Worm (Caenorhabditis elegans) whole organism, young adult: ENCODE results near the gene C55A1.1.
A peak's percentile ranks its signal among the peaks of the same experiment; 100 is the strongest.
"Not testable (repeated sequence)": the region's sequence is repeated elsewhere in the genome, so short reads cannot be mapped to it uniquely, and the experiment has no call there.

Experiments
- B0261.1 ChIP-seq: sonication (generic microtip); optimal IDR thresholded peaks from 2 replicates; lab custom pipeline; 2016; ENCODE audit warnings: mild to moderate bottlenecking, missing genetic modification characterization, moderate library complexity, missing compliant biosample characterization
- C06A6.2 ChIP-seq: fragments of 200-800 bp; sonication (Bioruptor generic); conservative IDR thresholded peaks from 2 replicates; pipeline ENCODE4 v1.3.6; 2022; ENCODE audit warnings: missing genetic modification characterization, missing compliant biosample characterization
- F33H1.4 ChIP-seq: fragments of 200-800 bp; sonication (Bioruptor generic); IDR thresholded peaks from 2 replicates; pipeline ENCODE4 v1.3.6; 2022; ENCODE audit warnings: missing genetic modification reagents, missing genetic modification characterization, missing compliant biosample characterization
- K11D2.4 ChIP-seq: fragments of 200-800 bp; sonication (Bioruptor generic); IDR thresholded peaks from 2 replicates; pipeline ENCODE4 v1.3.6; 2022; ENCODE audit warnings: missing genetic modification reagents, missing genetic modification characterization, missing compliant biosample characterization
- Y79H2A.3 ChIP-seq: fragments of 200-800 bp; sonication (Bioruptor generic); conservative IDR thresholded peaks from 2 replicates; pipeline ENCODE4 v1.3.6; 2022; ENCODE audit warnings: missing genetic modification reagents, missing genetic modification characterization, missing compliant biosample characterization
- akir-1 ChIP-seq: fragments of 200-800 bp; sonication (Bioruptor generic); optimal IDR thresholded peaks from 2 replicates; lab custom pipeline; 2018; ENCODE audit warnings: mild to moderate bottlenecking, missing genetic modification characterization, moderate library complexity, missing compliant biosample characterization
- aptf-2 ChIP-seq: fragments of 200-800 bp; sonication (Bioruptor generic); conservative IDR thresholded peaks from 2 replicates; pipeline ENCODE4 v1.3.6; 2022; ENCODE audit warnings: missing genetic modification reagents, missing genetic modification characterization, missing compliant biosample characterization
- athp-1 ChIP-seq: sonication (generic microtip); optimal IDR thresholded peaks from 2 replicates; lab custom pipeline; 2017; ENCODE audit warnings: mild to moderate bottlenecking, missing genetic modification characterization, missing compliant biosample characterization
- attf-3 ChIP-seq: fragments of 200-800 bp; sonication (Bioruptor generic); conservative IDR thresholded peaks from 2 replicates; pipeline ENCODE4 v1.3.6; 2022; ENCODE audit warnings: missing genetic modification reagents, missing genetic modification characterization, missing compliant biosample characterization
- attf-6 ChIP-seq: fragments of 200-800 bp; sonication (Bioruptor generic); IDR thresholded peaks from 2 replicates; pipeline ENCODE4 v1.3.6; 2022; ENCODE audit warnings: missing genetic modification reagents, missing genetic modification characterization, missing compliant biosample characterization
- cebp-1 ChIP-seq, 2 experiments: fragments of 200-800 bp in 1 of 2; sonication (Bioruptor generic) in 1 of 2; sonication (generic microtip) in 1 of 2; IDR thresholded peaks in 1 of 2; optimal IDR thresholded peaks in 1 of 2; 2 replicates each; pipeline versions ENCODE4 v1.3.6 to Lab custom; 2017 to 2022; ENCODE audit warnings: missing compliant biosample characterization in 2 of 2, missing genetic modification characterization in 2 of 2, mild to moderate bottlenecking in 1 of 2, missing genetic modification reagents in 1 of 2, moderate library complexity in 1 of 2
- ceh-100 ChIP-seq: fragments of 200-800 bp; sonication (Bioruptor generic); IDR thresholded peaks from 2 replicates; pipeline ENCODE4 v1.3.6; 2022; ENCODE audit warnings: missing genetic modification reagents, missing genetic modification characterization, missing compliant biosample characterization
- ceh-91 ChIP-seq: fragments of 200-800 bp; sonication (Bioruptor generic); IDR thresholded peaks from 2 replicates; pipeline ENCODE4 v1.3.6; 2022; ENCODE audit warnings: missing genetic modification reagents, missing genetic modification characterization, missing compliant biosample characterization
- chd-7 ChIP-seq: sonication (generic microtip); optimal IDR thresholded peaks from 2 replicates; lab custom pipeline; 2016; ENCODE audit warnings: mild to moderate bottlenecking, missing genetic modification characterization, moderate library complexity, missing compliant biosample characterization
- egl-44 ChIP-seq: fragments of 200-800 bp; sonication (Bioruptor generic); IDR thresholded peaks from 2 replicates; pipeline ENCODE4 v1.3.6; 2022; ENCODE audit warnings: missing genetic modification reagents, missing genetic modification characterization, missing compliant biosample characterization
- ets-4 ChIP-seq: fragments of 200-800 bp; sonication (Bioruptor generic); optimal IDR thresholded peaks from 2 replicates; lab custom pipeline; 2018; ENCODE audit warnings: mild to moderate bottlenecking, missing genetic modification characterization, missing compliant biosample characterization
- gei-17 ChIP-seq: fragments of 200-800 bp; sonication (Bioruptor generic); optimal IDR thresholded peaks from 2 replicates; lab custom pipeline; 2018; ENCODE audit warnings: mild to moderate bottlenecking, missing genetic modification characterization, missing compliant biosample characterization
- him-1 ChIP-seq: sonication (generic microtip); optimal IDR thresholded peaks from 2 replicates; lab custom pipeline; 2016; ENCODE audit warnings: missing genotype, missing genetic modification reagents, missing genetic modification characterization, missing compliant biosample characterization
- hsf-1 ChIP-seq: fragments of 200-800 bp; sonication (Bioruptor generic); IDR thresholded peaks from 2 replicates; pipeline ENCODE4 v1.3.6; 2022; ENCODE audit warnings: missing genetic modification reagents, missing genetic modification characterization, missing compliant biosample characterization
- let-526 ChIP-seq: fragments of 200-800 bp; sonication (Bioruptor generic); IDR thresholded peaks from 2 replicates; pipeline ENCODE4 v1.3.6; 2022; ENCODE audit warnings: missing genetic modification reagents, missing genetic modification characterization, missing compliant biosample characterization
- lin-26 ChIP-seq: fragments of 200-800 bp; sonication (Bioruptor generic); IDR thresholded peaks from 2 replicates; pipeline ENCODE4 v1.3.6; 2022; ENCODE audit warnings: missing genetic modification reagents, missing genetic modification characterization, missing compliant biosample characterization
- lin-35 ChIP-seq, 3 experiments: fragments of 150-350 bp in 2 of 3; sonication (generic microtip) in 1 of 3; optimal IDR thresholded peaks; 2 replicates each; lab custom pipeline; 2014 to 2018; ENCODE audit warnings: missing biosample characterization in 3 of 3, missing genetic modification characterization in 3 of 3, missing genetic modification reagents in 3 of 3
- lin-40 ChIP-seq: sonication (generic microtip); optimal IDR thresholded peaks from 2 replicates; lab custom pipeline; 2016; ENCODE audit warnings: missing genetic modification characterization, mild to moderate bottlenecking, missing compliant biosample characterization, missing genotype, missing genetic modification reagents
- lir-1 ChIP-seq: fragments of 200-800 bp; sonication (Bioruptor generic); conservative IDR thresholded peaks from 2 replicates; pipeline ENCODE4 v1.3.6; 2022; ENCODE audit warnings: missing genetic modification reagents, missing genetic modification characterization, missing compliant biosample characterization
- madf-10 ChIP-seq: sonication (generic microtip); optimal IDR thresholded peaks from 2 replicates; lab custom pipeline; 2016; ENCODE audit warnings: mild to moderate bottlenecking, missing genetic modification characterization, missing compliant biosample characterization
- nfyb-1 ChIP-seq: fragments of 200-800 bp; sonication (Bioruptor generic); IDR thresholded peaks from 2 replicates; pipeline ENCODE4 v1.3.6; 2022; ENCODE audit warnings: missing genetic modification reagents, missing genetic modification characterization, missing compliant biosample characterization
- nhr-90 ChIP-seq: sonication (generic microtip); optimal IDR thresholded peaks from 2 replicates; lab custom pipeline; 2016; ENCODE audit warnings: missing genotype, mild to moderate bottlenecking, missing genetic modification characterization, missing compliant biosample characterization
- pbrm-1 ChIP-seq: fragments of 200-800 bp; sonication (Bioruptor generic); IDR thresholded peaks from 2 replicates; pipeline ENCODE4 v1.3.6; 2022; ENCODE audit warnings: missing genetic modification reagents, missing genetic modification characterization, missing compliant biosample characterization
- rcor-1 ChIP-seq: fragments of 200-800 bp; sonication (Bioruptor generic); IDR thresholded peaks from 2 replicates; pipeline ENCODE4 v1.3.6; 2022; ENCODE audit warnings: missing genetic modification reagents, missing genetic modification characterization, missing compliant biosample characterization
- rec-8 ChIP-seq, 2 experiments: sonication (generic microtip); optimal IDR thresholded peaks; 2 replicates each; lab custom pipeline; 2016; ENCODE audit warnings: mild to moderate bottlenecking in 2 of 2, missing genetic modification characterization in 2 of 2, missing genetic modification reagents in 2 of 2, missing genotype in 2 of 2, missing biosample characterization in 1 of 2, missing compliant biosample characterization in 1 of 2, moderate library complexity in 1 of 2
- repo-1 ChIP-seq: sonication (generic microtip); optimal IDR thresholded peaks from 2 replicates; lab custom pipeline; 2017; ENCODE audit warnings: mild to moderate bottlenecking, missing genetic modification characterization, missing compliant biosample characterization
- snpc-4 ChIP-seq, 5 experiments: fragments of 150-350 bp in 1 of 5; sonication (generic microtip) in 4 of 5; optimal IDR thresholded peaks; 2 replicates each; lab custom pipeline; 2014 to 2018; ENCODE audit warnings: missing genetic modification characterization in 5 of 5, missing biosample characterization in 3 of 5, antibody characterized with exemption in 2 of 5, mild to moderate bottlenecking in 2 of 5, missing compliant biosample characterization in 2 of 5, missing genotype in 2 of 5, moderate library complexity in 2 of 5, missing genetic modification reagents in 1 of 5
- tbp1 ChIP-seq: fragments of 200-800 bp; sonication (Bioruptor generic); optimal IDR thresholded peaks from 2 replicates; lab custom pipeline; 2018; ENCODE audit warnings: mild to moderate bottlenecking, missing genetic modification characterization, missing compliant biosample characterization
- unc-130 ChIP-seq: sonication (generic microtip); optimal IDR thresholded peaks from 2 replicates; lab custom pipeline; 2016; ENCODE audit warnings: missing genetic modification reagents, missing genetic modification characterization, missing compliant biosample characterization
- ztf-18 ChIP-seq: sonication (generic microtip); optimal IDR thresholded peaks from 2 replicates; lab custom pipeline; 2016; ENCODE audit warnings: missing genotype, mild to moderate bottlenecking, missing genetic modification characterization, missing compliant biosample characterization
- ztf-25 ChIP-seq: fragments of 200-800 bp; sonication (Bioruptor generic); IDR thresholded peaks from 2 replicates; pipeline ENCODE4 v1.3.6; 2022; ENCODE audit warnings: missing genetic modification reagents, missing genetic modification characterization, missing compliant biosample characterization
- ztf-26 ChIP-seq: sonication (generic microtip); optimal IDR thresholded peaks from 2 replicates; lab custom pipeline; 2017; ENCODE audit warnings: missing genetic modification characterization, missing compliant biosample characterization
- ztf-28 ChIP-seq: fragments of 200-800 bp; sonication (Bioruptor generic); IDR thresholded peaks from 2 replicates; pipeline ENCODE4 v1.3.6; 2022; ENCODE audit warnings: missing genetic modification reagents, missing genetic modification characterization, missing compliant biosample characterization
- ztf-3 ChIP-seq: fragments of 200-800 bp; sonication (Bioruptor generic); optimal IDR thresholded peaks from 2 replicates; lab custom pipeline; 2018; ENCODE audit warnings: mild to moderate bottlenecking, missing genetic modification characterization, missing compliant biosample characterization

The C55A1.1 gene

ce11 chrV:15590183-15590667, 31.4 kb upstream of the C55A1.1 start, which contains the start of gene F28F8.7 (continued):
- TF ChIP-seq rec-8 (tag; optimal IDR thresholded peaks at IDR 0.05; lab: Kevin White, UChicago): peak; percentile 26 to 55
- peak; percentile 79 for TF ChIP-seq ceh-100 (GFP tag; lab: Robert Waterston, UW)
- peak; percentile 42 for TF ChIP-seq ztf-18 (tag; lab: Kevin White, UChicago)
- TF ChIP-seq rcor-1 (GFP tag; lab: Robert Waterston, UW): peak; percentile 68; the same call in 1 of the 2 replicates
- TF ChIP-seq athp-1 (tag; lab: Kevin White, UChicago): peak; percentile 38
- peak; percentile 80 for TF ChIP-seq unc-130 (GFP tag; lab: Kevin White, UChicago)
- peak; percentile 64; the same call in 1 of the 2 replicates for TF ChIP-seq aptf-2 (GFP tag; lab: Robert Waterston, UW)
- peak; percentile 18 for TF ChIP-seq akir-1
- TF ChIP-seq lin-26: peak; percentile 72; the same call in 1 of the 2 replicates
- TF ChIP-seq hsf-1 (GFP tag; lab: Robert Waterston, UW): peak; percentile 65
- TF ChIP-seq ztf-28 (GFP tag; lab: Robert Waterston, UW): peak; percentile 90
- peak; percentile 48; the same call in 1 of the 2 replicates for TF ChIP-seq attf-6
- TF ChIP-seq ceh-91 (GFP tag; lab: Robert Waterston, UW): peak; percentile 59; the same call in 1 of the 2 replicates
- TF ChIP-seq him-1: peak; percentile 7
- TF ChIP-seq lir-1 (GFP tag; lab: Robert Waterston, UW): peak; percentile 63
- peak; percentile 46 for TF ChIP-seq ztf-3
- peak; percentile 88 for TF ChIP-seq attf-3
- TF ChIP-seq pbrm-1 (GFP tag; lab: Robert Waterston, UW): peak; percentile 84
- TF ChIP-seq lin-40 (tag; lab: Kevin White, UChicago): peak; percentile 69
- peak; percentile 25 for TF ChIP-seq chd-7
- TF ChIP-seq cebp-1 (GFP tag; IDR thresholded peaks at IDR 0.05; lab: Robert Waterston, UW): peak; percentile 74
- TF ChIP-seq cebp-1 (tag; optimal IDR thresholded peaks at IDR 0.05; lab: Kevin White, UChicago): peak; percentile 78
- 0 out of 2 replicates have a peak, but pooled peaks have one; percentile 37 for TF ChIP-seq ztf-25 (GFP tag; lab: Robert Waterston, UW)
- TF ChIP-seq nhr-90: peak; percentile 34
- TF ChIP-seq snpc-4 (GFP tag; optimal IDR thresholded peaks at IDR 0.05; lab: Kevin White, UChicago): not testable (repeated sequence)
- TF ChIP-seq snpc-4 (tag; optimal IDR thresholded peaks at IDR 0.05; lab: Kevin White, UChicago): peak in 2 of 4 experiments; percentile 63 to 82
- TF ChIP-seq egl-44 (GFP tag; lab: Robert Waterston, UW): 0 out of 2 replicates have a peak, but pooled peaks have one; percentile 30
- peak in 1 of 3 experiments; percentile 94 for TF ChIP-seq lin-35 (GFP tag; optimal IDR thresholded peaks at IDR 0.05; lab: Kevin White, UChicago)
- peak; percentile 25 for TF ChIP-seq gei-17 (GFP tag; lab: Kevin White, UChicago)
- peak; percentile 45 for TF ChIP-seq Y79H2A.3 (GFP tag; lab: Robert Waterston, UW)
- TF ChIP-seq madf-10: peak; percentile 68
- peak; percentile 81 for TF ChIP-seq repo-1 (tag; lab: Kevin White, UChicago)
- TF ChIP-seq K11D2.4 (GFP tag; lab: Robert Waterston, UW): peak; percentile 91
- TF ChIP-seq B0261.1 (tag; lab: Kevin White, UChicago): peak; percentile 17
- TF ChIP-seq ets-4 (GFP tag; lab: Kevin White, UChicago): peak; percentile 41
- peak; percentile 47 for TF ChIP-seq tbp1
- TF ChIP-seq ztf-26 (tag; lab: Kevin White, UChicago): peak; percentile 44
- peak; percentile 71; the same call in 1 of the 2 replicates for TF ChIP-seq let-526
- peak; percentile 71 for TF ChIP-seq F33H1.4 (GFP tag; lab: Robert Waterston, UW)
- peak; percentile 92 for TF ChIP-seq nfyb-1
- TF ChIP-seq C06A6.2: peak; percentile 82
